Worm (Caenorhabditis elegans): ENCODE results near the gene dis-3.

ce11 chrIV:10067541-10067940 is 29.5 kb upstream of the dis-3 start, which contains the start of gene cwn-2:
- TF ChIP-seq lin-32 (GFP tag; optimal IDR thresholded peaks at IDR 0.05) (no peak), unc-62 (GFP tag; optimal IDR thresholded peaks at IDR 0.05) (no peak), nhr-237 (tag; optimal IDR thresholded peaks at IDR 0.05) (no peak)

All from whole organism, mixed stage, embryonic.